Fruit fly (Drosophila melanogaster): ENCODE results near the gene CG13887.

Gene CG13887

DNA sequence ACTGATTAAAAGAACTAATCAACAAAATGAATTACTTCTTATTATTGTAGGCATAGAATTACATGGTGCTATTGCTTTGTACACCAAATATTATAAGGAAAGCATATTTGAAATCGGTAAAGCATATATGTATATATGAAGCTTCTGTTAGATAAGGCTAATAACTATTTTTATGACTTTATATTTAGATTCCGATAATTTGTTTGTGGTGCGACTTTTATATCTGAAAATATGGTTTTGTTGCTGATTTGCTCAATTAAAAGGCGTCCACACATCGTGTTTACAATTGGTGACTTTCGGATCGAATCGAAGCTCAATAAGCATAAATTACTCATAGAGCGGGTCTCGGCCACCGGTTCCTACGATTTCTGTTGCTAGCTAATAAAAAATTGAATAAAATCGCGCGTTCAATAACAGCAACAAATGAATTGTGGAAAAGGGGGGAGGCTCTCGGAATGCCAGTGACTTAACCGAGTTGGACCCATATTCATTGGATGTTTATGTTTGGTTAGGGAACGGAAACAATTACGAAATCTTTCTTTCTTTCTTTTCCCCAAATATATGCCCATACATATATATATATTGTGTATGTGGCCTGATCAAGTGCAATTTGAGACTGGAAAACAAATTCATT is 48.1 kb downstream of the CG13887 start:
- TF ChIP-seq Eip78C (GFP tag) (peak; percentile 45), CG31627 (GFP tag; optimal IDR thresholded peaks at IDR 0.05) (no peak)

dm6 chr3L:887423-888097 is 49.9 kb downstream of the CG13887 start:
- TF ChIP-seq salr (GFP tag; optimal IDR thresholded peaks at IDR 0.05): no peak
- TF ChIP-seq Eip93F (GFP tag; optimal IDR thresholded peaks at IDR 0.05): no peak
- no peak for TF ChIP-seq CG31627 (GFP tag; optimal IDR thresholded peaks at IDR 0.05)
- peak; percentile 55 for TF ChIP-seq Eip78C (GFP tag)
- peak; percentile 55 for TF ChIP-seq vri (GFP tag; optimal IDR thresholded peaks at IDR 0.05)
- TF ChIP-seq svp (GFP tag): peak; percentile 82
- TF ChIP-seq fkh (GFP tag; optimal IDR thresholded peaks at IDR 0.05): peak; percentile 76
- TF ChIP-seq dsx (GFP tag; optimal IDR thresholded peaks at IDR 0.05; ENCODE audit: poor library complexity, severe bottlenecking): peak; percentile 71

dm6 chr3L:888372-888771 is 50.7 kb downstream of the CG13887 start:
- TF ChIP-seq spab (GFP tag; optimal IDR thresholded peaks at IDR 0.05) (no peak), pdm3 (GFP tag; optimal IDR thresholded peaks at IDR 0.05) (no peak), Hr4 (GFP tag; optimal IDR thresholded peaks at IDR 0.05) (no peak), CG15336 (GFP tag; IDR thresholded peaks at IDR 0.05) (no peak), acj6 (GFP tag; optimal IDR thresholded peaks at IDR 0.05) (no peak), Smox (GFP tag; optimal IDR thresholded peaks at IDR 0.05) (no peak), Ets96B (tag; optimal IDR thresholded peaks at IDR 0.05) (no peak), fd59A (GFP tag; optimal IDR thresholded peaks at IDR 0.05) (no peak), CG10669 (GFP tag; optimal IDR thresholded peaks at IDR 0.05) (no peak), Hr39 (GFP tag; optimal IDR thresholded peaks at IDR 0.05) (no peak), Met (GFP tag; optimal IDR thresholded peaks at IDR 0.05) (no peak), CG6792 (GFP tag; optimal IDR thresholded peaks at IDR 0.05) (no peak)
